Fruit fly (Drosophila melanogaster) whole organism: ENCODE measurements around the gene CG11030.
A peak's percentile ranks its signal among the peaks of the same experiment; 100 is the strongest.

Experiments used
- CG8478 ChIP-seq: fragments of >200 bp; optimal IDR thresholded peaks from 2 replicates; lab custom pipeline; 2018; ENCODE audit warnings: inconsistent platforms
- Dll ChIP-seq: fragments of >200 bp; optimal IDR thresholded peaks from 2 replicates; lab custom pipeline; 2017
- EcR ChIP-seq, 2 experiments: fragments of >200 bp; optimal IDR thresholded peaks; 2 replicates each; lab custom pipeline; 2017; ENCODE audit warnings: missing biosample characterization in 2 of 2, missing genetic modification characterization in 2 of 2, missing genetic modification reagents in 2 of 2
- pan ChIP-seq: fragments of >200 bp; optimal IDR thresholded peaks from 2 replicates; lab custom pipeline; 2017
- psq ChIP-seq: fragments of >200 bp; optimal IDR thresholded peaks from 2 replicates; lab custom pipeline; 2017
- usp ChIP-seq: fragments of >200 bp; optimal IDR thresholded peaks from 2 replicates; lab custom pipeline; 2017; ENCODE audit warnings: missing biosample characterization, missing genetic modification characterization, mixed read lengths

CG11030 gene

dm6 chr2L:5804077-5804476 lies 79.6 kb downstream of the CG11030 start:
- TF ChIP-seq usp (GFP tag; lab: Kevin White, UChicago) (no peak), pan (lab: Kevin White, UChicago) (no peak), Dll (lab: Kevin White, UChicago) (no peak), EcR (GFP tag; optimal IDR thresholded peaks at IDR 0.05; lab: Kevin White, UChicago) (no peak), CG8478 (no peak), psq (lab: Kevin White, UChicago) (no peak)

DNA sequence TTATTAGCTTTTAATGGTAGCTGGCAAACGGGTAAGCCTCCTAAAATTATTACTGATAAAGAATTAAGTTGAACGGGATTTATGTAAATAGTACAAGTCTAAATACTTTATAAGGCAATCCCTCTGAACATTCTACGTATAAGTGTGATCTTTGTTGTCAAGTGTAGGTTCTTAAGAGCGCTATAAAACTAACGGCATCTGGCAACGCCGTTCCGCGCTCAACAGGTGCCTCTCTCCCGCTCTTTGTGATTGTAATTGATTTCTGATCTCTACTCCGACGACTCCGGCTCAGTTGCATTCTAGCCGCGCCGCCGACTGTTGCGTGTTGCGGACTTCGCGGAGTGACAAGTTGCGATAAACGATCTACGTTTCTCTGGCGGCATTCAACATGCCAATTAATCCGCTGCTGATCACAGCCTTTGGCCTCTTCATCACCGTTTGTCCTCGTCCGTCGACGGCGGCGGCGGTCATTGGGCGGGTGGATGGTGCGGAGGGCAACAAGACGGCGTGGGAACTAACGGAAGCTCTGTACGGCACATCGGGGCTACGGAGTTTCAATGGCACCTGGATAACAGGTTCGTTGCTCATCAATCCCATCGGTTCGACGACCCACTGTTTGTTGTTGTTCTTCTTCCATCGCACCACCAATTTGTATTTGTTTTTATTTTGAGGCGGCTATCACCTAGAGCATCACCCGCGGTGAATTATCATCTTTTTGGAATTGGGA lies 80.8 kb downstream of the CG11030 start, which contains the start of gene CG11034:
CG11034 (plus strand) TSS at position 305 of the 727 bp plus-strand sequence.
- TF ChIP-seq psq (lab: Kevin White, UChicago): no peak
- TF ChIP-seq Dll (lab: Kevin White, UChicago): peak; percentile 69
- no peak for TF ChIP-seq pan (lab: Kevin White, UChicago)

dm6 chr2L:5811274-5811673 lies 86.8 kb downstream of the CG11030 start, which contains the start of gene CG43307:
TSS of gene CG43307 (plus strand) at chr2L:5811574.
- TF ChIP-seq CG8478 (no peak), psq (lab: Kevin White, UChicago) (no peak), Dll (lab: Kevin White, UChicago) (no peak), EcR (GFP tag; optimal IDR thresholded peaks at IDR 0.05; lab: Kevin White, UChicago) (no peak), pan (lab: Kevin White, UChicago) (no peak), usp (GFP tag; lab: Kevin White, UChicago) (no peak)
